Fruit fly (Drosophila melanogaster): ENCODE measurements around the gene Prps.

Gene Prps

DNA sequence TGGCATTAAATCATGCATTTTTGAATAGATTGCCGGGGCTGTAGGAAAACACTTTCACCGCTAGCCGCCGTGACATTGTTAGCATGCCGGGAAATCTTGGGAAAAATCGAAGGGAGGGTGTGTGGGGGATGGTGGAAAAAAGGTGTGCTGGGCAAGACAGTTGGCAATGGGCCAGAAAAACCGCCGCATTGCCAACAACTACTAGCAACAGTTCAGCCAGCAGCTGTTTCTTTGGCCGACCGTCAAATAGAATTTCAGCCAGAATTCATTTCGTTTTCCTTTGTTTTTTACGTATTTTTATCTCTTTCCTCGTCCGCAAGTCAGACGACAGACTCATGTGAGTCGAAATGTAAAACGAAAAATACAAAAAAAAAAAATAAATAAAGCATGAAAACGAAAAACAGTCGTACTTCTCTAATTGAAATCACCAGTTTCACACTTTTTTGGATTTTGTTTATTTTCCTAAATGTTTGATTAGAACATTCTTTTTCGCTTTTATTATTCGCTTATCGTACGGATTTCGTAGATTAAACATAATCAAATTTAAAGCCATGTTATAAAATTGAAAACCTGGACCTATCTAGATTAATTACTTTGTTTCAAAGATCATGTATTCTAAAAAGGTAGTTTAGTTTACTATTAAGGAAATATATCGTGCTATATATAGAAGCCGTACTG lies 5.6 kb downstream of the Prps start (continued):
- TF ChIP-seq unc-4 (GFP tag; IDR thresholded peaks at IDR 0.05; ENCODE audit: partially characterized antibody) (no peak), al (GFP tag; IDR thresholded peaks at IDR 0.05) (no peak), MBD-R2 (GFP tag; IDR thresholded peaks at IDR 0.05) (0 out of 2 replicates have a peak, but pooled peaks have one; percentile 8), Dll (GFP tag; IDR thresholded peaks at IDR 0.05; ENCODE audit: partially characterized antibody) (no peak), ara (GFP tag; IDR thresholded peaks at IDR 0.05) (no peak), nerfin-2 (GFP tag; IDR thresholded peaks at IDR 0.05; ENCODE audit: partially characterized antibody) (no peak), CG3163 (GFP tag; optimal IDR thresholded peaks at IDR 0.05) (no peak), CG4424 (GFP tag; optimal IDR thresholded peaks at IDR 0.05) (no peak), amos (GFP tag; IDR thresholded peaks at IDR 0.05; ENCODE audit: partially characterized antibody) (no peak), Ssrp (tag; optimal IDR thresholded peaks at IDR 0.05) (no peak), pho (GFP tag; optimal IDR thresholded peaks at IDR 0.05) (peak; percentile 75), ind (GFP tag; optimal IDR thresholded peaks at IDR 0.05) (peak; percentile 18), Nf-YA (GFP tag; IDR thresholded peaks at IDR 0.05) (no peak), tx (GFP tag; optimal IDR thresholded peaks at IDR 0.05) (no peak), ttk (GFP tag; IDR thresholded peaks at IDR 0.05) (no peak), da (GFP tag; optimal IDR thresholded peaks at IDR 0.05) (no peak), Sry-δ (GFP tag; optimal IDR thresholded peaks at IDR 0.05) (no peak), CG17568 (GFP tag; optimal IDR thresholded peaks at IDR 0.05) (no peak), caup (GFP tag; optimal IDR thresholded peaks at IDR 0.05; ENCODE audit: severe bottlenecking) (peak; percentile 25), CG13775 (GFP tag; optimal IDR thresholded peaks at IDR 0.05) (no peak), PHDP (tag; optimal IDR thresholded peaks at IDR 0.05) (peak; percentile 65), Hand (GFP tag; optimal IDR thresholded peaks at IDR 0.05) (no peak), CG10267 (tag; optimal IDR thresholded peaks at IDR 0.05) (no peak), H15 (GFP tag; IDR thresholded peaks at IDR 0.05) (no peak), Hsf (GFP tag; optimal IDR thresholded peaks at IDR 0.05) (peak; percentile 5), CG3726 (GFP tag; IDR thresholded peaks at IDR 0.05) (no peak), Rfx (GFP tag; IDR thresholded peaks at IDR 0.05) (peak; percentile 41), otp (GFP tag; IDR thresholded peaks at IDR 0.05) (no peak), CG9609 (GFP tag; optimal IDR thresholded peaks at IDR 0.05) (no peak), CG13624 (GFP tag; optimal IDR thresholded peaks at IDR 0.05) (peak; percentile 49), HLHmδ (GFP tag; optimal IDR thresholded peaks at IDR 0.05) (no peak), CG5180 (GFP tag; optimal IDR thresholded peaks at IDR 0.05) (no peak), CG2199 (GFP tag; IDR thresholded peaks at IDR 0.05) (no peak), CG9797 (GFP tag; optimal IDR thresholded peaks at IDR 0.05) (no peak), Hr51 (GFP tag; optimal IDR thresholded peaks at IDR 0.05) (peak in 1 of 2 experiments; percentile 59), twi (tag; optimal IDR thresholded peaks at IDR 0.05) (no peak), chn (GFP tag; optimal IDR thresholded peaks at IDR 0.05) (no peak), BtbVII (GFP tag; optimal IDR thresholded peaks at IDR 0.05) (peak; percentile 18), CG12155 (GFP tag; optimal IDR thresholded peaks at IDR 0.05) (no peak), pfk (GFP tag; optimal IDR thresholded peaks at IDR 0.05) (no peak), CG8089 (GFP tag; optimal IDR thresholded peaks at IDR 0.05) (no peak), Ptx1 (GFP tag; IDR thresholded peaks at IDR 0.05) (no peak), disco-r (GFP tag; optimal IDR thresholded peaks at IDR 0.05) (no peak), CG7786 (GFP tag; optimal IDR thresholded peaks at IDR 0.05) (peak; percentile 28), vfl (GFP tag; optimal IDR thresholded peaks at IDR 0.05) (no peak), crc (GFP tag; optimal IDR thresholded peaks at IDR 0.05) (peak; percentile 8), Camta (GFP tag; optimal IDR thresholded peaks at IDR 0.05) (no peak), CG9876 (GFP tag; optimal IDR thresholded peaks at IDR 0.05) (no peak), CG11560 (tag; IDR thresholded peaks at IDR 0.05) (no peak), ro (GFP tag; IDR thresholded peaks at IDR 0.05) (no peak), CG9932 (GFP tag; IDR thresholded peaks at IDR 0.05) (peak; percentile 34; the same call in 1 of the 2 replicates)

All from whole organism, embryonic.